Fruit fly (Drosophila melanogaster): ENCODE data around the gene CG33290.
A peak's percentile ranks its signal among the peaks of the same experiment; 100 is the strongest.

The CG33290 gene

DNA sequence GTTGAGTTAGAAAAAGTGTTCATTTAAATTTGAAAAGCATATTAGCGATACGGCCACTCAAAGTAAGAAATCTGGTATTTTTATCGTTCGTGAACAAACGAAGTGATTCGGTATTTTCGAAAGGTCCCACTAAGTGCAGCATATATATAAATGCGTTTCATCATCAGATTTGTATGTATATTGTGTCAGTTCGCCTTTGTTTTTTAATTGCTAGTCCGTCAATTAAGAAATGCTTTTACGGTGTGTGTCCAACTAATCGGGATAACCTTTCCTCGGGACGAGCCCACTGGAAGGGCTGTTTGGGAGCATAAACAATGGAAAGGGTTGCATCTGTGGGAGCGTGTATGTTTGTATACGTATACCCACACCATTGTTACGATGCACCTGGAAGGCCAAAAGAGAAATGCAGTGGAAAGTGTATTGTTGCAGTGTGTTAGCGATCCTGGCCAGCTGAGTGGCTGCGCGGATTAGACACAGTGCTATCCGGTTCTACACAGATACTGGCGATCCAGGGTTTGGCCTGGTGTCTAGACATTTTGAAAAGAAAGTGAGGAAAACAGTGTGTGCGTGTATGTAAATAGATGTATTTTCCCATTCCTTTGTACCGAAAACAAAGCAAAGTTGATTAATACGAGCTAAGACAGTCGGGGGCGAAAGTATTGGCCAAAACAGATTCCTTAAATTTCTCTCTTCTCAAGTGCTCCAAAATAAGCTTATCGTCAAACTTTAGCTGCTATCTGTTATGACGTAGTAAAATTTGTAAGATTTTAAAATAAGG lies 18.9 kb upstream of the CG33290 start, which contains the start of gene CG7611 (continued):
- TF ChIP-seq kay (GFP tag; optimal IDR thresholded peaks at IDR 0.05) (no peak), CG11247 (GFP tag; IDR thresholded peaks at IDR 0.05) (no peak), gem (tag; optimal IDR thresholded peaks at IDR 0.05) (no peak), Hand (GFP tag; optimal IDR thresholded peaks at IDR 0.05) (no peak), CG10274 (GFP tag; optimal IDR thresholded peaks at IDR 0.05) (no peak), CG12942 (GFP tag; optimal IDR thresholded peaks at IDR 0.05) (no peak), CG31388 (GFP tag; optimal IDR thresholded peaks at IDR 0.05) (no peak), CG10431 (GFP tag; optimal IDR thresholded peaks at IDR 0.05) (peak; percentile 79), cwo (GFP tag; optimal IDR thresholded peaks at IDR 0.05) (no peak), Abd-B (GFP tag; optimal IDR thresholded peaks at IDR 0.05) (no peak), E2f2 (GFP tag; IDR thresholded peaks at IDR 0.05) (peak; percentile 57), ttk (GFP tag; IDR thresholded peaks at IDR 0.05) (no peak), maf-S (GFP tag; optimal IDR thresholded peaks at IDR 0.05) (no peak), CG8281 (tag; optimal IDR thresholded peaks at IDR 0.05) (no peak), seq (GFP tag; IDR thresholded peaks at IDR 0.05) (no peak), CG10209 (GFP tag; optimal IDR thresholded peaks at IDR 0.05) (no peak), Dad (GFP tag; optimal IDR thresholded peaks at IDR 0.05) (no peak), CG6254 (GFP tag; optimal IDR thresholded peaks at IDR 0.05) (no peak), oc (tag; optimal IDR thresholded peaks at IDR 0.05) (no peak), chinmo (GFP tag; IDR thresholded peaks at IDR 0.05; ENCODE audit: partially characterized antibody) (0 out of 4 replicates have a peak, but pooled peaks have one; percentile 69), en (GFP tag; optimal IDR thresholded peaks at IDR 0.05) (no peak), NK7.1 (GFP tag; optimal IDR thresholded peaks at IDR 0.05) (no peak), Pdp1 (GFP tag; optimal IDR thresholded peaks at IDR 0.05) (peak in 1 of 2 experiments; percentile 77), Doc3 (GFP tag; IDR thresholded peaks at IDR 0.05; ENCODE audit: partially characterized antibody) (no peak), so (GFP tag; IDR thresholded peaks at IDR 0.05) (no peak), Optix (GFP tag; IDR thresholded peaks at IDR 0.05) (no peak), Dfd (GFP tag; optimal IDR thresholded peaks at IDR 0.05) (no peak), tna (GFP tag; IDR thresholded peaks at IDR 0.05; ENCODE audit: partially characterized antibody) (no peak), hth (optimal IDR thresholded peaks at IDR 0.05) (no peak), Nf-YB (GFP tag; optimal IDR thresholded peaks at IDR 0.05) (no peak), MBD-R2 (GFP tag; IDR thresholded peaks at IDR 0.05) (peak; percentile 36), sob (GFP tag; IDR thresholded peaks at IDR 0.05) (no peak), p53 (GFP tag; optimal IDR thresholded peaks at IDR 0.05) (no peak), zf30C (GFP tag; optimal IDR thresholded peaks at IDR 0.05) (no peak), nau (GFP tag; optimal IDR thresholded peaks at IDR 0.05) (no peak), dpn (GFP tag; optimal IDR thresholded peaks at IDR 0.05) (no peak), dmrt99B (tag; optimal IDR thresholded peaks at IDR 0.05) (no peak), CG7839 (tag; optimal IDR thresholded peaks at IDR 0.05) (no peak), lilli (GFP tag; optimal IDR thresholded peaks at IDR 0.05) (no peak), sna (GFP tag; IDR thresholded peaks at IDR 0.05; ENCODE audit: partially characterized antibody) (peak; percentile 50), Sry-δ (GFP tag; optimal IDR thresholded peaks at IDR 0.05) (no peak), C15 (GFP tag; IDR thresholded peaks at IDR 0.05) (no peak), BEAF-32 (GFP tag; optimal IDR thresholded peaks at IDR 0.05) (peak; percentile 35), zfh2 (GFP tag; optimal IDR thresholded peaks at IDR 0.05) (no peak), gfzf (GFP tag; optimal IDR thresholded peaks at IDR 0.05) (peak; percentile 78), ash1 (GFP tag; optimal IDR thresholded peaks at IDR 0.05) (no peak), Ssrp (tag; optimal IDR thresholded peaks at IDR 0.05) (no peak), chn (GFP tag; optimal IDR thresholded peaks at IDR 0.05) (no peak), Lhr (GFP tag; optimal IDR thresholded peaks at IDR 0.05) (peak; percentile 17)

Measured in whole organism, embryonic.